Worm (Caenorhabditis elegans): ENCODE results near the gene T13B5.9.
A peak's percentile ranks its signal among the peaks of the same experiment; 100 is the strongest.
"Not testable (repeated sequence)": the region's sequence is repeated elsewhere in the genome, so short reads cannot be mapped to it uniquely, and the experiment has no call there.

T13B5.9 gene

ce11 chrII:1071432-1071831 lies 32.9 kb downstream of the T13B5.9 start:
- TF ChIP-seq lin-39 (tag; optimal IDR thresholded peaks at IDR 0.05) (no peak), unc-39 (tag; optimal IDR thresholded peaks at IDR 0.05) (no peak), blmp-1 (tag; optimal IDR thresholded peaks at IDR 0.05; ENCODE audit: insufficient read depth) (no peak), gmeb-1 (tag; optimal IDR thresholded peaks at IDR 0.05) (no peak), Y55F3AM.14 (GFP tag; optimal IDR thresholded peaks at IDR 0.05) (no peak), elt-3 (tag; optimal IDR thresholded peaks at IDR 0.05) (no peak), ztf-11 (tag; optimal IDR thresholded peaks at IDR 0.05) (no peak), fos-1 (tag; optimal IDR thresholded peaks at IDR 0.05) (no peak), nhr-10 (tag; optimal IDR thresholded peaks at IDR 0.05) (no peak), ceh-16 (tag; optimal IDR thresholded peaks at IDR 0.05) (no peak), unc-55 (GFP tag; optimal IDR thresholded peaks at IDR 0.05) (no peak), nhr-6 (tag; optimal IDR thresholded peaks at IDR 0.05) (no peak), sem-4 (tag; optimal IDR thresholded peaks at IDR 0.05) (no peak), nhr-23 (tag; optimal IDR thresholded peaks at IDR 0.05) (no peak), nhr-237 (tag; optimal IDR thresholded peaks at IDR 0.05) (no peak), F13H6.1 (tag; optimal IDR thresholded peaks at IDR 0.05) (no peak), ceh-82 (tag; optimal IDR thresholded peaks at IDR 0.05) (no peak), lin-13 (GFP tag; optimal IDR thresholded peaks at IDR 0.05) (no peak)

- no peak for TF ChIP-seq lin-13 (GFP tag; optimal IDR thresholded peaks at IDR 0.05)
- no peak for TF ChIP-seq ama-1 (optimal IDR thresholded peaks at IDR 0.05)
- TF ChIP-seq nhr-10 (tag; optimal IDR thresholded peaks at IDR 0.05): no peak
- TF ChIP-seq crh-2 (tag; optimal IDR thresholded peaks at IDR 0.05): no peak
- TF ChIP-seq nhr-6 (tag; optimal IDR thresholded peaks at IDR 0.05): no peak
- TF ChIP-seq nhr-23 (tag; optimal IDR thresholded peaks at IDR 0.05): no peak
- no peak for TF ChIP-seq lin-11 (tag; optimal IDR thresholded peaks at IDR 0.05)
- TF ChIP-seq nhr-21 (tag; optimal IDR thresholded peaks at IDR 0.05): no peak
- no peak for TF ChIP-seq snpc-4 (tag; optimal IDR thresholded peaks at IDR 0.05)
- no peak for TF ChIP-seq elt-3 (tag; optimal IDR thresholded peaks at IDR 0.05)
- TF ChIP-seq Y55F3AM.14 (GFP tag; optimal IDR thresholded peaks at IDR 0.05): no peak
- no peak for TF ChIP-seq ceh-82 (tag; optimal IDR thresholded peaks at IDR 0.05)
- TF ChIP-seq fos-1 (tag; optimal IDR thresholded peaks at IDR 0.05): no peak
Measured at ce11 chrII:1070875-1071274, 33.4 kb downstream of the T13B5.9 start, which contains the start of gene K02E7.12. K02E7.12 (plus strand) TSS chrII:1071175.

ce11 chrII:1066907-1067306 lies 37.4 kb downstream of the T13B5.9 start, which contains the start of gene K02E7.10:
K02E7.10 (minus strand) TSS chrII:1067007.
- TF ChIP-seq ztf-4 (tag; optimal IDR thresholded peaks at IDR 0.05): no peak
- TF ChIP-seq aly-2 (tag; optimal IDR thresholded peaks at IDR 0.05): no peak
- TF ChIP-seq ceh-16 (tag; optimal IDR thresholded peaks at IDR 0.05): no peak
- no peak for TF ChIP-seq zag-1 (tag; optimal IDR thresholded peaks at IDR 0.05)

- TF ChIP-seq nhr-6 (tag; optimal IDR thresholded peaks at IDR 0.05) (no peak), fos-1 (tag; optimal IDR thresholded peaks at IDR 0.05) (peak; percentile 12)
Measured at ce11 chrII:1063926-1064325, 40.4 kb downstream of the T13B5.9 start.

ce11 chrII:1060702-1061101 lies 43.6 kb downstream of the T13B5.9 start, which contains the start of gene btb-10:
btb-10 (minus strand) TSS chrII:1060802.
- not testable (repeated sequence) for TF ChIP-seq ztf-4 (tag; optimal IDR thresholded peaks at IDR 0.05); sma-3 (GFP tag; optimal IDR thresholded peaks at IDR 0.05); unc-55 (GFP tag; optimal IDR thresholded peaks at IDR 0.05)

- TF ChIP-seq ZK546.5 (tag; optimal IDR thresholded peaks at IDR 0.05): no peak
- TF ChIP-seq sma-3 (GFP tag; optimal IDR thresholded peaks at IDR 0.05): peak; percentile 14
- TF ChIP-seq fos-1 (tag; optimal IDR thresholded peaks at IDR 0.05): peak; percentile 77
- TF ChIP-seq zag-1 (tag; optimal IDR thresholded peaks at IDR 0.05): no peak
- TF ChIP-seq mdl-1 (tag; optimal IDR thresholded peaks at IDR 0.05): no peak
- peak; percentile 11 for TF ChIP-seq F13H6.1 (tag; optimal IDR thresholded peaks at IDR 0.05)
- no peak for TF ChIP-seq nhr-237 (tag; optimal IDR thresholded peaks at IDR 0.05)
- peak; percentile 34 for TF ChIP-seq sma-9 (GFP tag; optimal IDR thresholded peaks at IDR 0.05)
- no peak for TF ChIP-seq sma-9 (tag; optimal IDR thresholded peaks at IDR 0.05)
- TF ChIP-seq lsy-2 (tag; optimal IDR thresholded peaks at IDR 0.05): no peak
- TF ChIP-seq ztf-4 (tag; optimal IDR thresholded peaks at IDR 0.05): no peak
Measured at ce11 chrII:1056844-1057243, 47.5 kb downstream of the T13B5.9 start.
